Fruit fly (Drosophila melanogaster): ENCODE measurements around the gene CG43294.

Gene CG43294

DNA sequence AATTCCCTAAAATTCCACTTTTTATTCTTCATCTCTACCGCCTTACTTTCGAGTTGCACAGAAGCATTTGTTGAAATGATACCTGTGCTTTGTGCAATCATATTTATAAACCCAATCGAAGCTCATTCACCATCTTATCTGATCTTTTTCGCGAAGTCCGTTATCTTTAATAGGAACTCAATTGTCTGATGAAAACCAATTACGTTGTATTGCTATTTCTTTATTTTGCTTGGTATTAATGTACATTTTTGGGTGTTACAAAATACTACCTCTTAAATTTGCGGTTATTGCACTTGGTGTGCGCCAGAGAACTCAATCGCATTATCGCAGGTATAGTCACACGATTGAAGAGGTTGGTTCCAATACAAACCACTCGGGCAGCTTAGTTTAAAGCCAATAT, 14.8 kb downstream of the CG43294 start, which contains the start of gene Muc68E:
TSS of gene Muc68E (minus strand) at position 101 of the 400 bp plus-strand sequence.
- no peak for TF ChIP-seq CG17801 (GFP tag; optimal IDR thresholded peaks at IDR 0.05; ENCODE audit: partially characterized antibody)

DNA sequence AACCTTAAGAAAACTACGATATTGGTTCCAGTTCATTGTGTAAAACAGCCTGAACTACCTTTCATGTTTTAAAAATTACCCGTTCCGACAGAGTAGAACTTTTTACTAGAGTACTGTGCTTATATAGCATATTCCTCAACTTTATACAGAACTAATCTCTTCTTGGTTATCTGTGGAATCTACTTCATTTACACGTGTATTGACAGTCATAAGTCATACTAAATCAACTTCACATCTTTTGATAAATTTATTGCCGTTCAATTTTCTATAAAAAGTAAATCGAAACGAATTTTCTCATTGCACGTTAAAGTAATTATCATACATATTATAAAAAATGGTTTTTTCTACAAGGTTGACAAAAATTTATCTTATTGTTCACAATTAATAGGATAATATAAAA, 15.6 kb downstream of the CG43294 start, which contains the start of gene CG42397:
TSS of gene CG42397 (minus strand) at position 101 of the 400 bp plus-strand sequence.
- no peak for TF ChIP-seq CG17801 (GFP tag; optimal IDR thresholded peaks at IDR 0.05; ENCODE audit: partially characterized antibody)

DNA sequence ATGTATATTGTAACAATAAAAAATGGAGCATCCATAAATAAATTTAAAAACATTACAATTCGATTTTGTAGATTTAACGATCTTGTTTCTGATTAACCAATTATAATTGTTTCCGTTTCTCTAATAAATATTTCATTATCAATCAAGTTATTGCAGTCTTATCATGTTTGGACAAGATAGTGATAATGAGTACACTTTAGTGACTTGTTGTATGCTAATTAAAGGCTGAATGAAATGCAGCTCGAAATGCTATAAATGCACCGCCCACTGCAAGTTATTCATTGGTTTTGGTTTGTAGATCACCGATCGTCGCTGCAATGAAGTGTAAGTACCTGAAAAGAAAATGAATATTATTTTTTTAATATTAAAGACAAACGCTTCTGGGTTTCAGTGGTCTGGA, 16.5 kb downstream of the CG43294 start, which contains the start of gene CG14125:
TSS of gene CG14125 (plus strand) at position 301 of the 400 bp plus-strand sequence.
- no peak for TF ChIP-seq CG17801 (GFP tag; optimal IDR thresholded peaks at IDR 0.05; ENCODE audit: partially characterized antibody)

DNA sequence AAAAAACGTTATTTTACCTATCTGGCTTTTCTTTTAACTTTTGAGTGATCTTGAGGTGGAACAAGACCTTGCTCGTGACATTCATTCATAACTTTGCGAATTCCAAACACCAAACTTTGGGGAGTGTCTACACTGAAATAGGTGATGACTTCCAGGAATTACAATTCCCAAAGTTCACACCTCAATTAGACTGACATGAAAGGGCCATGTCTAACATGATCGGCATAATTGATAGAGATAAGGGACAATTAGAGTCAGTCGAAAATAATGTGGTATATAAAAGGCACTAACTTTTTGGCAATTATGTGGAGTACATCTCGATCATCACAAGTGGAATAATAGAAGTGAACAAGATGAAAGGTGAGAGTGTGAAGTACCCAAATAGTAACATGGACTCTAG, 17.7 kb downstream of the CG43294 start, which contains the start of gene CG43896:
TSS of gene CG43896 (plus strand) at position 301 of the 400 bp plus-strand sequence.
- TF ChIP-seq CG17801 (GFP tag; optimal IDR thresholded peaks at IDR 0.05; ENCODE audit: partially characterized antibody) = no peak

DNA sequence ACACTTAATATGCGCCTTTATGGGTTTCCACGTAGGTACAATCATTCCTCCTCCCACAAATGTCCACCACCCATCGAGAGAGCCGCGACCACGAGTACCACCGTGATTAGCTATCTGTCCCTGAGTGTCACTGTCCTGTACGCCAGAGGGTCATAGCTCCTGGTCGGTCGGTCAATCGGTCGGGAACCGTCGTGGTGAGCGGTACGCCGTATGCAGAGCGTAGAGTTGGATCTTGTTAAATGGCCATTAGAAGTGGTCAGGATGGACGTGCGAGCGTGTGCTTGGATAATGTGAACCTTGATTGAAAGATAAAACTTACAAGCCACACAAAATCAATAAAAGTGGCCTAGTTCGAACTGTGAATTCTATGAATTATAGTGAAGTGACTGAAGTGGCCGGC, 26.5 kb downstream of the CG43294 start, which contains the start of gene CG6938:
TSS of gene CG6938 (plus strand) at position 301 of the 400 bp plus-strand sequence.
- no peak for TF ChIP-seq CG17801 (GFP tag; optimal IDR thresholded peaks at IDR 0.05; ENCODE audit: partially characterized antibody)

DNA sequence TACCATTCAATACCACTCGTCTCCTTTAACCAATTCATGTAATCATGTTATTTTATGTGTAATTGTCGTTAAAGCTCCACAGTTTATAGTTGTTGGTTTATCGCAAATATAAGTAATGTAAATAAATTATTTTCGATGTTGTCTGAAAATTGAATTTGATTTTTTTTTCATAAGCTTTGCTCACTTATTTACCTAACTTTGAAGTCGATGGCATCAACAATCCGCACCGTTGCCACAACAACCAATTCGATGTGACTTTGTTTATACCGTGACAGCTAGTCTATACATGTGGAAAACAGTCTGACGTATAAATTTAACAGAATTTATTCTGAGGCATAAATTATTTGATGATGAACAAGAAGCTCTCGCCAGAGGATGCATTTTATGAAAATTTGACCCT, 32.4 kb downstream of the CG43294 start, which contains the start of gene CG6931:
TSS of gene CG6931 (plus strand) at position 301 of the 400 bp plus-strand sequence.
- TF ChIP-seq CG17801 (GFP tag; optimal IDR thresholded peaks at IDR 0.05; ENCODE audit: partially characterized antibody) = no peak

DNA sequence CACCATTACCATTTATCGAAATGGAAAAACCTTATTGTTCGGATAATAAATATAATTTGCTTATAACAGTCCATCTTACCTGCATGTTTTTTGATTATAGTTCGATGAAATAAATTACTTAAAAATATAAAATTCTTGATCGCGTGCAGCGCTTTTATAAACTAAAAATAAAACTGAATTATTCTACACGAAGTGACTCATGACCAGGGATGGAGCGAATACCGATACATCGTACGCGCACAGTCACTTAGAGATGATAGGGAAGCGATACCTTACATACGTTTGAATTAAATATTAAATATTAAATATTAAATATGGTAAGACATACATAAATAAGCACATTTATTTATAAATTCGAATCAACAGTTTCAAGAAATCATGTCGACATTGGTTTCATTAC, 34.9 kb downstream of the CG43294 start, which contains the start of gene viaf:
TSS of gene viaf (minus strand) at position 220 of the 400 bp plus-strand sequence.
- TF ChIP-seq CG17801 (GFP tag; optimal IDR thresholded peaks at IDR 0.05; ENCODE audit: partially characterized antibody) = peak; percentile 68

DNA sequence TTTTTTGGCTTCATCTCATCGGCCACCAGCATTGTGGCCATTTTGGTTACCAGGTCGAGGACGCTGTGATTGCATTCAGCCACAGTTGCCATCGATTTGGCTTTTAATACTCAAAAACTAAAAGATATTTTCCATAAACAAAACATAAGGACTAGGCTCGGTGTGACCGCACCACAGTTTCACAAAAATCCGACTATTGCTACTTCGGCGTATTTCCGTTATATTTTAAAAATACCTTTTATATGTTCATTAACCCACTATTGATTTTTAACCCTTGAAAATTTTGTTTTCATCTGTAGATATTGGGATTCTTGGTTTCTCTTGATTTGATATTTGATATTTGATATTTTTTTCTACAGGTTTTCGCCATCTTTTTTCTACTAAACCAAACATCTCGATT, 39.9 kb downstream of the CG43294 start, which contains the start of gene Grip163:
TSS of gene Grip163 (minus strand) at position 180 of the 400 bp plus-strand sequence.
- TF ChIP-seq CG17801 (GFP tag; optimal IDR thresholded peaks at IDR 0.05; ENCODE audit: partially characterized antibody) = no peak

DNA sequence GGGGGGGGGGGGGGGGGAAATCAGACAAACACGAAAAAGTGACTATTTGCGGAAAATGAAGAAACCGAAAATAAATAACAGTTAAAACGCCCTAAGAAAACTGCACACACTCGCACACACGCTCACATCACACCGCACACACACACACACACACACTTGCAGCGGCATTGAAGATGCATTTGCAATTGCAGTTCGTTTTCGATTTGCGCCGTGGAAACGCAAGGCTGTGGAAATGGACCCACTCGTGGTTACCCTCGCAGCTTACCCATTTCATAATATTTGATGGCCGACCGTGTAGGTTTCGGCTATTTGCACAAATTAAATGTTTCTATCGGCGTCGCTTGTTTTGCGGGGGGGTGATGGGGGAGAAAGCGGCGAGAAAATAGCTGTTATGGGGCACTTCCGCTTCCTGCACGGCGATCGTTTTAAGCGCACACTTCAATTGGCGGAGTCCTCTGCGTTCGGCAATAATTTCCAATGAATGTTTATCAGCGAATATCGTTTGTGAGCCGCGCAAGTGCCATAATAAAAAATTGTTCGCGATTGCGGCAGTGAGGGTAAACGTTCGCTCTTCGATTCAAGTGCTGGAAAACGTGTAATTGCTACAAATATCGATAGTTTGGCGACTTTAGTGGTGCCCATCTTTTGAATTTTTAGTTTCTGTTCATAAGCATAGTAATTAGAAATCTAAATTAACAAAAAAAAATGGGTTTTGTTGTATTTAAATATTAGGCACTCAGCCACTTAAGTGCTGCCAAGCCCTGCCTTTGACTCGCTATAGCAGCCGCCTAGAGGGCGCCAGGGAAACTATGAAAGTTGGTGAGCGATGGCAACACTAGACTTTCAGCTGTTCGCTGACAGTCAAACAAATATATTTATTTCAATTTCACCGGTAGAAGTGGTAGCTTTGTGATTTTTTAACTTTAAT, 44.5 kb downstream of the CG43294 start, which contains the start of the genes Pop2 and CG6928:
TSS of gene Pop2 (minus strand) at position 595 of the 928 bp plus-strand sequence.
TSS of gene CG6928 (plus strand) at position 835 of the 928 bp plus-strand sequence.
- TF ChIP-seq CG17801 (GFP tag; optimal IDR thresholded peaks at IDR 0.05; ENCODE audit: partially characterized antibody) = peak; percentile 44

DNA sequence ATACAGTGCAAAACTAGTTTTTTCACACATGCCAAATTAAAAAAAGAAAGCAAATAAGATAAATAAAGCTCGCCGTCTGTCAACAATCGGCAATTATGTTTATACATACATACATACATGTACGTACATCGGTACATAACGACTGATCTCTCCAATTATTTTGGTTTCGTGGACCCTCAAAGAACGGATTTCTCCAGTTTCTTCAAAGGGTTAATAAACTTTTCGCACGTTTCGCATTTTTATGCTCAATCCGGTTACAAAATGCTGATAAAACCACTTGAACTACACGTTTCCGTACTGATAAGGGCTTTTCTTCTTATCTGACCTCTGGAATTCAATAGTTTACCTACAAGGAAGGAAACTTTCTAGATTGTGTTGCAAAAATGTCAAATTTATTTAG, 45.4 kb downstream of the CG43294 start:
- TF ChIP-seq CG17801 (GFP tag; optimal IDR thresholded peaks at IDR 0.05; ENCODE audit: partially characterized antibody) = no peak

DNA sequence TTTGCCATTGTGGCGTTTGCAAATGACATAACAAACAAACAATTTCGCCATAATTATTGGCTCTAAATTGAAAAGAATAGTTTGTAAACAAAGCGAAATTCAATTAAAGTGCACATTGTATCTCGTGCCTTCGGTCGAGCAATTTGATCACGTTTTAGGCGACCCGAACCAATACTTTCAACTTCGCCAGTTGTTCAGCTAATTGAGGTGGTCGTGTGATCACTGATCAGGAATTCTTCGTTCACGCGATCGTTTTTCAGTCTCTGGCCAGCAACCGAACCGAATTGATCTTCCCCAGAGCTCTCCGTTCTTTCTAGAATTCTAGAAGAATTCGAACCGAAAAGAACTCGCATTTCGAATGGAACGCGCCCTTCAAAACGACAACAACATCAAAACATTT, 46.1 kb downstream of the CG43294 start:
- no peak for TF ChIP-seq CG17801 (GFP tag; optimal IDR thresholded peaks at IDR 0.05; ENCODE audit: partially characterized antibody)

DNA sequence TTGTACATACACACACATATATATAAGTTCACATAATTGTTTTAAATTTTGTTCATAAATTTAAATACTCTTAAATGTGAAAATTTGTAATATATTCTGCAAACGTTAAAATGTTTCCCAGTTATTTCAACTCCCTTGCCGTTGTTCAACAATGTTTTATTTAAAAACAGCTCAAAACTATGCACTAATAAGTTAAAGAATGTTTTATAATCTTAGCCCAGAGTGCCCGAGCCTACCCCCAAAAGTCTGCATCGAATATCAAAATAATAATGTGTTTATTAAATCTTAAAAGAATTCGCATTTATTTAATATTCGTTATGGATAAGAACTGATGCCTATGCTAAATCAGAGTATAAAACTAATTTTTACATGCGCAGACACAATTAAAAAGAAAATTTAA, 49.9 kb downstream of the CG43294 start:
- TF ChIP-seq CG17801 (GFP tag; optimal IDR thresholded peaks at IDR 0.05; ENCODE audit: partially characterized antibody) = no peak
